In genomic region chr3L:13409809-13410521, dm6 we compare ENCODE assay signal across 1 fruit fly cellular context.
TF ChIP-seq lines count a peak whose summit lies in the region.

No protein-coding gene starts in this region.

TF ChIP-seq in whole organism, prepupa, 60 proteins besides CTCF, POLR2A, EP300 and RAD21 (continued from another document):
- TF ChIP-seq topi (GFP tag; optimal IDR thresholded peaks at IDR 0.05; lab: Kevin White, UChicago) (peak; percentile 67), CG6276 (GFP tag; optimal IDR thresholded peaks at IDR 0.05; lab: Kevin White, UChicago) (no peak), CG16779 (tag; optimal IDR thresholded peaks at IDR 0.05; lab: Kevin White, UChicago) (no peak), CG11902 (GFP tag; optimal IDR thresholded peaks at IDR 0.05; lab: Kevin White, UChicago) (peak; percentile 34), eg (GFP tag; IDR thresholded peaks at IDR 0.05; lab: Robert Waterston, UW) (no peak), Hr4 (GFP tag; optimal IDR thresholded peaks at IDR 0.05; lab: Kevin White, UChicago) (no peak), svp (GFP tag; lab: Kevin White, UChicago) (peak; percentile 75), CG6163 (GFP tag; IDR thresholded peaks at IDR 0.05; lab: Robert Waterston, UW) (no peak), lz (GFP tag; optimal IDR thresholded peaks at IDR 0.05; lab: Kevin White, UChicago) (peak; percentile 50), OdsH (GFP tag; optimal IDR thresholded peaks at IDR 0.05; lab: Kevin White, UChicago) (peak; percentile 32), net (GFP tag; optimal IDR thresholded peaks at IDR 0.05; lab: Kevin White, UChicago) (peak; percentile 17), Blimp-1 (GFP tag; optimal IDR thresholded peaks at IDR 0.05; lab: Kevin White, UChicago) (peak; percentile 94), fd85E (GFP tag; optimal IDR thresholded peaks at IDR 0.05; lab: Kevin White, UChicago) (no peak), Sox14 (GFP tag; optimal IDR thresholded peaks at IDR 0.05; lab: Kevin White, UChicago) (peak; percentile 35), CG7368 (GFP tag; optimal IDR thresholded peaks at IDR 0.05; lab: Kevin White, UChicago) (no peak), CG32006 (GFP tag; optimal IDR thresholded peaks at IDR 0.05; lab: Kevin White, UChicago) (no peak), fkh (GFP tag; optimal IDR thresholded peaks at IDR 0.05; lab: Kevin White, UChicago) (no peak), cyc (GFP tag; optimal IDR thresholded peaks at IDR 0.05; lab: Kevin White, UChicago) (peak; percentile 48), salr (GFP tag; optimal IDR thresholded peaks at IDR 0.05; lab: Kevin White, UChicago) (no peak), CG15336 (GFP tag; IDR thresholded peaks at IDR 0.05; lab: Robert Waterston, UW) (no peak), Eip93F (GFP tag; optimal IDR thresholded peaks at IDR 0.05; lab: Kevin White, UChicago) (no peak), Hr38 (GFP tag; optimal IDR thresholded peaks at IDR 0.05; lab: Kevin White, UChicago) (no peak), Ets21C (GFP tag; optimal IDR thresholded peaks at IDR 0.05; lab: Kevin White, UChicago) (peak; percentile 14), CG34406 (GFP tag; optimal IDR thresholded peaks at IDR 0.05; lab: Kevin White, UChicago) (peak; percentile 41), CG6792 (GFP tag; optimal IDR thresholded peaks at IDR 0.05; lab: Kevin White, UChicago) (peak; percentile 36), spab (GFP tag; optimal IDR thresholded peaks at IDR 0.05; lab: Kevin White, UChicago) (peak; percentile 44), Eip78C (GFP tag; lab: Kevin White, UChicago) (peak; percentile 87), esn (GFP tag; optimal IDR thresholded peaks at IDR 0.05; lab: Kevin White, UChicago) (peak; percentile 82), CG10669 (GFP tag; optimal IDR thresholded peaks at IDR 0.05; lab: Kevin White, UChicago) (peak; percentile 25)
